Worm (Caenorhabditis elegans) whole organism, mixed stage, embryonic: ENCODE measurements around the gene C26B2.2.

ENCODE experiments used
- cnd-1 ChIP-seq: fragments of 200-800 bp; sonication (Bioruptor generic); optimal IDR thresholded peaks from 2 replicates; lab custom pipeline; 2018; ENCODE audit warnings: mild to moderate bottlenecking, missing genetic modification characterization, missing compliant biosample characterization
- elt-1 ChIP-seq: sonication (generic microtip); optimal IDR thresholded peaks from 2 replicates; lab custom pipeline; 2017; ENCODE audit warnings: missing genetic modification characterization, mild to moderate bottlenecking, missing compliant biosample characterization, antibody characterized with exemption, moderate library complexity, borderline replicate concordance; ENCODE audit not compliant: insufficient read depth
- nhr-28 ChIP-seq: fragments of 150-350 bp; optimal IDR thresholded peaks from 2 replicates; lab custom pipeline; 2014; ENCODE audit warnings: missing biosample characterization, missing genetic modification characterization
- pha-4 ChIP-seq: fragments of 150-350 bp; optimal IDR thresholded peaks from 2 replicates; lab custom pipeline; 2018; ENCODE audit warnings: missing biosample characterization, missing genetic modification reagents, missing genetic modification characterization
- snpc-4 ChIP-seq: fragments of 150-350 bp; optimal IDR thresholded peaks from 2 replicates; lab custom pipeline; 2014; ENCODE audit warnings: missing biosample characterization, missing genetic modification characterization
- ztf-11 ChIP-seq: fragments of 150-350 bp; optimal IDR thresholded peaks from 2 replicates; lab custom pipeline; 2014; ENCODE audit warnings: missing biosample characterization, missing genetic modification characterization

- TF ChIP-seq elt-1 (tag; lab: Kevin White, UChicago) (no peak), snpc-4 (tag; lab: Kevin White, UChicago) (no peak), ztf-11 (tag; lab: Kevin White, UChicago) (no peak), pha-4 (tag; lab: Kevin White, UChicago) (no peak), nhr-28 (no peak), cnd-1 (no peak)
These were observed 11.4 kb downstream of the C26B2.2 start for ce11 chrIV:8010521-8010920.
